Fruit fly (Drosophila melanogaster): Measurements from ENCODE around the gene CG9386.
A peak's percentile ranks its signal among the peaks of the same experiment; 100 is the strongest.

CG9386 gene

DNA sequence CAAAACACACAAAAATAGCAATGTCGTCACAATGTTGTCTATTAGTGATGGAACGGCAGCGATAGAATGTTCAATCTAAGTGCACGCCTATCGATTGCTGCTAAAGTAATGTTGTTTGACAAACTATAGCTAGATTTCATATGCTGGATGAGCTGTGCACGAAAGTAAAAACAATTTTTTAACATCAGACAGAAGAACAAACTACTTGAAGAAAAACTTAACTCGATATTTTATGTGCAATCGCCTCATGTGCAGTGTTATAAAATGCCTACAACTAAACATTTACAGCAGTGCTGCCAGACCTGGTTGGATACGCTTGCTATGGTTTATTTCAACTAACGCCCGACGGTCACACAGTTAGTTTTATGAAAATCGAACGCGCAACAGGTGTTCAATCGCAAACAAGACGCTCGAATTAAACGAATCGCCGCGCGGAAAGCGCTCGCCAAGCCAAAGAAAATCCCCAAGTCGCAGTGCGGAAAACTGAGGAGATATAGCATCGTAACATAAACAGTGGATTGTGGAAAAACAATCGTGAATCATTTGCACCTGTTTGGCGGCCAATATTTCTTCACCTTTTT, 35.8 kb upstream of the CG9386 start, which contains the start of the genes bocks and CG8312 (continued):
- TF ChIP-seq cato (GFP tag; optimal IDR thresholded peaks at IDR 0.05; ENCODE audit: borderline replicate concordance) (no peak), CG7928 (GFP tag; optimal IDR thresholded peaks at IDR 0.05) (no peak), maf-S (GFP tag; optimal IDR thresholded peaks at IDR 0.05) (peak; percentile 26), peb (GFP tag; IDR thresholded peaks at IDR 0.05) (no peak), CG8089 (GFP tag; optimal IDR thresholded peaks at IDR 0.05) (peak; percentile 12), CG1792 (GFP tag; optimal IDR thresholded peaks at IDR 0.05) (peak; percentile 44), E2f2 (GFP tag; IDR thresholded peaks at IDR 0.05) (no peak), fu2 (GFP tag; optimal IDR thresholded peaks at IDR 0.05) (peak; percentile 13), klu (GFP tag; IDR thresholded peaks at IDR 0.05) (no peak), unpg (GFP tag; optimal IDR thresholded peaks at IDR 0.05) (no peak), HLHmδ (GFP tag; optimal IDR thresholded peaks at IDR 0.05) (peak; percentile 27), CG17912 (GFP tag; optimal IDR thresholded peaks at IDR 0.05) (peak; percentile 64), crc (GFP tag; optimal IDR thresholded peaks at IDR 0.05) (peak; percentile 14), Eip74EF (GFP tag; optimal IDR thresholded peaks at IDR 0.05) (no peak), Ets65A (GFP tag) (peak; percentile 56), Dip2 (GFP tag; IDR thresholded peaks at IDR 0.05) (no peak), phol (tag; optimal IDR thresholded peaks at IDR 0.05) (peak; percentile 80), CG33213 (GFP tag; optimal IDR thresholded peaks at IDR 0.05) (peak; percentile 80), CG10543 (GFP tag; optimal IDR thresholded peaks at IDR 0.05) (peak; percentile 67), knrl (GFP tag; IDR thresholded peaks at IDR 0.05; ENCODE audit: partially characterized antibody) (no peak), chif (GFP tag; optimal IDR thresholded peaks at IDR 0.05) (peak; percentile 28 to 55), Oaz (GFP tag; IDR thresholded peaks at IDR 0.05) (no peak), CG30020 (tag; optimal IDR thresholded peaks at IDR 0.05) (peak; percentile 45), C15 (GFP tag; IDR thresholded peaks at IDR 0.05) (no peak), prd (optimal IDR thresholded peaks at IDR 0.05) (no peak), prd (GFP tag; IDR thresholded peaks at IDR 0.05) (no peak), CG15479 (GFP tag; optimal IDR thresholded peaks at IDR 0.05) (peak; percentile 83), corto (GFP tag; optimal IDR thresholded peaks at IDR 0.05) (no peak), CG13424 (tag; optimal IDR thresholded peaks at IDR 0.05) (peak; percentile 40), Atf-2 (GFP tag; optimal IDR thresholded peaks at IDR 0.05) (peak; percentile 51), Deaf1 (tag; optimal IDR thresholded peaks at IDR 0.05) (peak; percentile 21), Gug (GFP tag; IDR thresholded peaks at IDR 0.05) (no peak), CG13624 (GFP tag; optimal IDR thresholded peaks at IDR 0.05) (peak; percentile 79), dan (GFP tag; IDR thresholded peaks at IDR 0.05) (no peak), stwl (tag; optimal IDR thresholded peaks at IDR 0.05) (peak; percentile 94), gfzf (GFP tag; optimal IDR thresholded peaks at IDR 0.05) (peak; percentile 95), CG6272 (GFP tag; IDR thresholded peaks at IDR 0.05) (no peak), CG30403 (GFP tag; optimal IDR thresholded peaks at IDR 0.05) (peak; percentile 65), Antp (GFP tag; optimal IDR thresholded peaks at IDR 0.05) (peak; percentile 62), Nf-YA (GFP tag; IDR thresholded peaks at IDR 0.05) (no peak), Doc2 (GFP tag; IDR thresholded peaks at IDR 0.05) (no peak), CG14667 (GFP tag; IDR thresholded peaks at IDR 0.05) (no peak), vnd (GFP tag; IDR thresholded peaks at IDR 0.05; ENCODE audit: partially characterized antibody) (no peak), CG13123 (GFP tag; optimal IDR thresholded peaks at IDR 0.05) (peak; percentile 5), CG7271 (tag; optimal IDR thresholded peaks at IDR 0.05) (no peak), Xbp1 (GFP tag; optimal IDR thresholded peaks at IDR 0.05) (peak; percentile 65), eyg (GFP tag; optimal IDR thresholded peaks at IDR 0.05) (peak; percentile 15), CG15011 (GFP tag; optimal IDR thresholded peaks at IDR 0.05) (no peak), NC2β (GFP tag; optimal IDR thresholded peaks at IDR 0.05) (peak; percentile 77), CG16779 (GFP tag; IDR thresholded peaks at IDR 0.05) (no peak), kay (GFP tag; optimal IDR thresholded peaks at IDR 0.05) (peak; percentile 54)

Data from whole organism, embryonic.